Worm (Caenorhabditis elegans): ENCODE results near the gene ndg-4.

ce11 chrIII:4504358-4504757 lies 37.2 kb upstream of the ndg-4 start:
- TF ChIP-seq dao-5 (tag; optimal IDR thresholded peaks at IDR 0.05): no peak
- peak; percentile 54 for TF ChIP-seq him-1 (tag; optimal IDR thresholded peaks at IDR 0.05)
- peak; percentile 34 for TF ChIP-seq W03F9.2 (tag; optimal IDR thresholded peaks at IDR 0.05)

All from whole organism, L4/young adult.